Fruit fly (Drosophila melanogaster) Kc167 (cell line): ENCODE results near the gene CG17734.

ENCODE experiments used
- Myc ChIP-seq: fragments of >200 bp; optimal IDR thresholded peaks from 2 replicates; lab custom pipeline; 2017; ENCODE audit warnings: missing external identifiers
- Sin3A ChIP-seq: fragments of >200 bp; optimal IDR thresholded peaks from 2 replicates; lab custom pipeline; 2018; ENCODE audit warnings: missing external identifiers
- h ChIP-seq: fragments of >200 bp; optimal IDR thresholded peaks from 3 replicates; lab custom pipeline; 2018; ENCODE audit warnings: missing external identifiers
- insv ChIP-seq: fragments of >200 bp; optimal IDR thresholded peaks from 3 replicates; lab custom pipeline; 2018; ENCODE audit warnings: missing external identifiers
- psq ChIP-seq: fragments of >200 bp; optimal IDR thresholded peaks from 2 replicates; lab custom pipeline; 2017; ENCODE audit warnings: missing external identifiers
- ttk ChIP-seq: sonication (Bioruptor generic); optimal IDR thresholded peaks from 2 replicates; lab custom pipeline; 2017; ENCODE audit warnings: missing external identifiers

Gene CG17734

dm6 chr3R:11199227-11199835, 44.5 kb downstream of the CG17734 start:
- TF ChIP-seq Sin3A (lab: Kevin White, UChicago) = no peak
- TF ChIP-seq insv (lab: Kevin White, UChicago) = no peak
- TF ChIP-seq psq = no peak
- no peak for TF ChIP-seq Myc (lab: Kevin White, UChicago)
- no peak for TF ChIP-seq ttk (lab: Kevin White, UChicago)
- no peak for TF ChIP-seq h

- TF ChIP-seq psq (no peak), ttk (lab: Kevin White, UChicago) (no peak), insv (lab: Kevin White, UChicago) (no peak), Sin3A (lab: Kevin White, UChicago) (no peak), Myc (lab: Kevin White, UChicago) (no peak), h (no peak)
These were observed 45.7 kb downstream of the CG17734 start for dm6 chr3R:11198062-11198472.

- TF ChIP-seq Sin3A (lab: Kevin White, UChicago) = no peak
- no peak for TF ChIP-seq Myc (lab: Kevin White, UChicago)
- no peak for TF ChIP-seq h
- TF ChIP-seq insv (lab: Kevin White, UChicago) = no peak
- no peak for TF ChIP-seq psq
- TF ChIP-seq ttk (lab: Kevin White, UChicago) = no peak
These were observed 46.4 kb downstream of the CG17734 start, which contains the start of gene cu for dm6 chr3R:11197389-11197716. Gene cu (plus strand): TSS chr3R:11197592.

dm6 chr3R:11196648-11197388, 47.0 kb downstream of the CG17734 start:
- no peak for TF ChIP-seq Sin3A (lab: Kevin White, UChicago)
- TF ChIP-seq Myc (lab: Kevin White, UChicago) = no peak
- no peak for TF ChIP-seq ttk (lab: Kevin White, UChicago)
- no peak for TF ChIP-seq h
- no peak for TF ChIP-seq insv (lab: Kevin White, UChicago)

dm6 chr3R:11195792-11196191, 48.0 kb downstream of the CG17734 start, which contains the start of gene CG18577:
Gene CG18577 (plus strand): TSS chr3R:11196092.
- TF ChIP-seq Sin3A (lab: Kevin White, UChicago) (no peak), insv (lab: Kevin White, UChicago) (no peak), Myc (lab: Kevin White, UChicago) (no peak), psq (no peak), h (no peak)
